Fruit fly (Drosophila melanogaster) whole organism, wandering third instar larva: ENCODE data around the gene kri.

Source experiments
- Dfd ChIP-seq: fragments of >200 bp; optimal IDR thresholded peaks from 2 replicates; lab custom pipeline; 2017; ENCODE audit warnings: missing biosample characterization, missing genetic modification characterization
- Hnf4 ChIP-seq: fragments of 200-800 bp; sonication (Bioruptor generic); optimal IDR thresholded peaks from 2 replicates; lab custom pipeline; 2016; ENCODE audit warnings: missing biosample characterization, mild to moderate bottlenecking, missing genetic modification characterization
- Hr78 ChIP-seq: fragments of >200 bp; optimal IDR thresholded peaks from 2 replicates; lab custom pipeline; 2017; ENCODE audit warnings: missing biosample characterization, missing genetic modification characterization
- Myc ChIP-seq: fragments of >200 bp; optimal IDR thresholded peaks from 2 replicates; lab custom pipeline; 2017
- N ChIP-seq: fragments of >200 bp; optimal IDR thresholded peaks from 2 replicates; lab custom pipeline; 2018; ENCODE audit warnings: missing biosample characterization, missing external identifiers, missing genetic modification characterization
- br ChIP-seq: fragments of 200-800 bp; sonication (Bioruptor generic); optimal IDR thresholded peaks from 2 replicates; lab custom pipeline; 2016; ENCODE audit warnings: missing biosample characterization, missing genetic modification characterization
- ey ChIP-seq: fragments of 200-800 bp; sonication (Bioruptor generic); optimal IDR thresholded peaks from 2 replicates; lab custom pipeline; 2016; ENCODE audit warnings: missing biosample characterization, missing genetic modification characterization
- jim ChIP-seq: fragments of 175-275, 200-325 bp; sonication (Bioruptor generic); optimal IDR thresholded peaks from 2 replicates; lab custom pipeline; 2016; ENCODE audit warnings: missing biosample characterization, mild to moderate bottlenecking, missing genetic modification characterization
- lola ChIP-seq: fragments of >200 bp; optimal IDR thresholded peaks from 2 replicates; lab custom pipeline; 2017; ENCODE audit warnings: missing biosample characterization, missing genetic modification characterization
- pan ChIP-seq: fragments of >200 bp; optimal IDR thresholded peaks from 2 replicates; lab custom pipeline; 2017
- psq ChIP-seq: fragments of 200-800 bp; sonication (Bioruptor generic); optimal IDR thresholded peaks from 3 replicates; lab custom pipeline; 2017; ENCODE audit warnings: missing biosample characterization, mild to moderate bottlenecking, missing genetic modification characterization, moderate library complexity
- rgr ChIP-seq: fragments of 200-800 bp; sonication (Bioruptor generic); optimal IDR thresholded peaks from 3 replicates; lab custom pipeline; 2016; ENCODE audit warnings: missing biosample characterization, mild to moderate bottlenecking, missing genetic modification characterization

dm6 chr3L:5796493-5796998, 14.2 kb upstream of the kri start, which contains the start of gene Tektin-C:
- TF ChIP-seq rgr (no peak), psq (GFP tag; lab: Kevin White, UChicago) (no peak), Myc (lab: Kevin White, UChicago) (no peak), ey (GFP tag; lab: Kevin White, UChicago) (no peak), Hnf4 (GFP tag; lab: Kevin White, UChicago) (no peak), Hr78 (no peak), jim (GFP tag; lab: Kevin White, UChicago) (no peak), Dfd (GFP tag; lab: Kevin White, UChicago) (no peak), lola (GFP tag; lab: Kevin White, UChicago) (no peak), N (no peak), pan (lab: Kevin White, UChicago) (no peak), br (no peak)
